Worm (Caenorhabditis elegans): ENCODE results near the gene fbxa-154.

DNA sequence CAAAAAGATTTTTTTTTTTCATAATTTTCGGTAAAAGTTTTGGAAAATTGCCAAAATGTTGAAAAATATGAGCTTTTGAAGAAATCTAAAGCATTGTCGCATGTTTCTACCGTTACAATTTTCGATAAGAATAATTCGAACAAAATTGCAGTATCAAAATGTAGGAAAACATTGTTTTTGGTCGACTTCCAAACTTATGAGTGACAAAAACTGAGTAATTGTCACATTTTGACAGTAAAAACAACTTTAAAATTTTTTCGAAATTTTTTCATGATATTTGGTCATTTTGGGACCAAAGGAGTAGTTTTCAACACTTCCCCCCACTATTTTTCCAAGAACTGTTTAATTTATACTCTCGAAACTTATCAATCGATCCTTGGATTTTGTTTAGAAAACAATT is 10.4 kb downstream of the fbxa-154 start, which contains the start of gene fbxa-139:
- no peak for TF ChIP-seq Y5F2A.4 (GFP tag; optimal IDR thresholded peaks at IDR 0.05)
- no peak for TF ChIP-seq nhr-237 (tag; optimal IDR thresholded peaks at IDR 0.05)
- no peak for TF ChIP-seq daf-12 (tag; optimal IDR thresholded peaks at IDR 0.05)
- TF ChIP-seq nhr-10 (tag; optimal IDR thresholded peaks at IDR 0.05), result no peak
- TF ChIP-seq pqm-1 (tag; optimal IDR thresholded peaks at IDR 0.05), result no peak
- no peak for TF ChIP-seq nhr-11 (tag; optimal IDR thresholded peaks at IDR 0.05)
- no peak for TF ChIP-seq fos-1 (tag; optimal IDR thresholded peaks at IDR 0.05)
- TF ChIP-seq nhr-25 (tag; optimal IDR thresholded peaks at IDR 0.05; ENCODE audit: borderline replicate concordance, insufficient read depth), result no peak
- TF ChIP-seq unc-62 (GFP tag; optimal IDR thresholded peaks at IDR 0.05 in 1 of 2), result no peak
- TF ChIP-seq unc-62 (tag; optimal IDR thresholded peaks at IDR 0.05), result no peak
- no peak for TF ChIP-seq F10B5.3 (tag; optimal IDR thresholded peaks at IDR 0.05)
- TF ChIP-seq ama-1 (optimal IDR thresholded peaks at IDR 0.05), result no peak
- TF ChIP-seq Y75B8A.6 (GFP tag; IDR thresholded peaks at IDR 0.05), result no peak
- TF ChIP-seq ceh-32 (tag; optimal IDR thresholded peaks at IDR 0.05; ENCODE audit: poor library complexity), result no peak
